Fruit fly (Drosophila melanogaster) whole organism, larva: ENCODE measurements around the gene out.

Experiments
- noc ChIP-seq: fragments of 200-800 bp; sonication (Bioruptor generic); optimal IDR thresholded peaks from 3 replicates; lab custom pipeline; 2019; ENCODE audit warnings: missing biosample characterization, mild to moderate bottlenecking, missing genetic modification characterization, moderate library complexity

out gene

dm6 chrX:19265802-19266479 is 56.0 kb downstream of the out start:
- TF ChIP-seq noc: no peak

dm6 chrX:19264396-19264795 is 57.5 kb downstream of the out start:
- TF ChIP-seq noc: no peak

dm6 chrX:19262553-19262952 is 59.4 kb downstream of the out start:
- TF ChIP-seq noc: no peak

dm6 chrX:19261528-19262102 is 60.3 kb downstream of the out start, which contains the start of gene Vav:
Gene Vav (plus strand): TSS chrX:19261820.
- no peak for TF ChIP-seq noc

- no peak for TF ChIP-seq noc
Measured at dm6 chrX:19261071-19261470, 60.8 kb downstream of the out start, which contains the start of gene rictor. Gene rictor (minus strand): TSS chrX:19261240.

DNA sequence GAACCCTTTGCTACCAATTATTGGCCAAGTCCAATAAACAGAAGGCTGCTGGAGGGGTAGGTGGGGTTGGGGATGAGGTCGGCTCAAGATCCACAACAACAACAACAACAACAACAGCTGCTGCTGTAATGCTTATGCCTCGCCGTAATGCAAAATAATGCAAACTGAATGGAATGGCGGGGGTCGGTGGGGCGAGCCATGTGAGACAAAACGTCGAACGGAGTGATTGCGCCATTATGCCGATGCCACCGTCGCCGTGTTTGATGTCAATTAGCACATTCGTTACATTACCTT is 61.3 kb downstream of the out start:
- TF ChIP-seq noc: no peak
